Fruit fly (Drosophila melanogaster) whole organism, embryonic: ENCODE results near the gene CG10959.
A peak's percentile ranks its signal among the peaks of the same experiment; 100 is the strongest.

Experiments
- ATbp ChIP-seq: fragments of 200-800 bp; sonication (Bioruptor generic); optimal IDR thresholded peaks from 2 replicates; lab custom pipeline; 2017; ENCODE audit warnings: missing biosample characterization, mild to moderate bottlenecking, missing genetic modification characterization, missing genetic modification reagents
- Aef1 ChIP-seq: fragments of 200-800 bp; sonication (Bioruptor generic); IDR thresholded peaks from 3 replicates; pipeline ENCODE4 v1.3.6; 2022; ENCODE audit warnings: missing biosample characterization, missing genetic modification characterization
- CG10267 ChIP-seq: fragments of 200-800 bp; sonication (Bioruptor generic); optimal IDR thresholded peaks from 2 replicates; lab custom pipeline; 2018; ENCODE audit warnings: missing biosample characterization, mild to moderate bottlenecking, missing genetic modification characterization, moderate library complexity
- CG10543 ChIP-seq: fragments of 200-800 bp; sonication (Bioruptor generic); optimal IDR thresholded peaks from 3 replicates; lab custom pipeline; 2017; ENCODE audit warnings: missing biosample characterization, mild to moderate bottlenecking, missing genetic modification characterization, moderate library complexity
- CG11504 ChIP-seq: fragments of 200-800 bp; sonication (Bioruptor generic); optimal IDR thresholded peaks from 3 replicates; lab custom pipeline; 2019; ENCODE audit warnings: missing biosample characterization, mild to moderate bottlenecking, missing genetic modification characterization, moderate library complexity
- CG12236 ChIP-seq: fragments of 200-800 bp; sonication (Bioruptor generic); optimal IDR thresholded peaks from 2 replicates; lab custom pipeline; 2016; ENCODE audit warnings: missing biosample characterization, missing genetic modification characterization
- CG12942 ChIP-seq: fragments of 200-800 bp; sonication (Bioruptor generic); optimal IDR thresholded peaks from 3 replicates; lab custom pipeline; 2016; ENCODE audit warnings: missing biosample characterization, missing genetic modification characterization
- CG13424 ChIP-seq: fragments of 200-800 bp; sonication (Bioruptor generic); optimal IDR thresholded peaks from 2 replicates; lab custom pipeline; 2019; ENCODE audit warnings: missing biosample characterization, mild to moderate bottlenecking, missing genetic modification characterization, moderate library complexity
- CG13775 ChIP-seq: fragments of 200-800 bp; sonication (Bioruptor generic); optimal IDR thresholded peaks from 3 replicates; lab custom pipeline; 2017; ENCODE audit warnings: missing biosample characterization, mild to moderate bottlenecking, missing genetic modification characterization
- CG17385 ChIP-seq: fragments of 200-800 bp; sonication (Bioruptor generic); optimal IDR thresholded peaks from 3 replicates; lab custom pipeline; 2018; ENCODE audit warnings: missing biosample characterization, mild to moderate bottlenecking, missing genetic modification characterization
- CG2129 ChIP-seq: fragments of 200-800 bp; sonication (Bioruptor generic); IDR thresholded peaks from 2 replicates; pipeline ENCODE4 v1.3.6; 2022; ENCODE audit warnings: missing biosample characterization, missing genetic modification characterization; ENCODE audit not compliant: partially characterized antibody
- CG31365 ChIP-seq: fragments of 200-800 bp; sonication (Bioruptor generic); optimal IDR thresholded peaks from 2 replicates; lab custom pipeline; 2018; ENCODE audit warnings: missing biosample characterization, mild to moderate bottlenecking, missing genetic modification characterization
- CG34224 ChIP-seq: fragments of 200-800 bp; sonication (Bioruptor generic); IDR thresholded peaks from 3 replicates; pipeline ENCODE4 v1.3.6; 2022; ENCODE audit warnings: missing biosample characterization, missing genetic modification characterization; ENCODE audit not compliant: partially characterized antibody
- CG3726 ChIP-seq: fragments of 200-800 bp; sonication (Bioruptor generic); IDR thresholded peaks from 3 replicates; pipeline ENCODE4, ENCODE4 v1.3.6; 2022; ENCODE audit warnings: missing biosample characterization, missing genetic modification characterization
- CG6813 ChIP-seq: fragments of 200-800 bp; sonication (Bioruptor generic); optimal IDR thresholded peaks from 2 replicates; lab custom pipeline; 2017; ENCODE audit warnings: missing biosample characterization, missing genetic modification characterization, mild to moderate bottlenecking, moderate library complexity, missing genetic modification reagents
- CG7556 ChIP-seq: fragments of 200-800 bp; sonication (Bioruptor generic); optimal IDR thresholded peaks from 2 replicates; lab custom pipeline; 2017; ENCODE audit warnings: missing biosample characterization, mild to moderate bottlenecking, missing genetic modification characterization
- CG8478 ChIP-seq: fragments of >200 bp; optimal IDR thresholded peaks from 2 replicates; lab custom pipeline; 2018
- CHES-1-like ChIP-seq: fragments of 200-800 bp; sonication (Bioruptor generic); optimal IDR thresholded peaks from 2 replicates; lab custom pipeline; 2016; ENCODE audit warnings: missing biosample characterization, missing genetic modification characterization
- Camta ChIP-seq: fragments of 200-800 bp; sonication (Bioruptor generic); optimal IDR thresholded peaks from 2 replicates; lab custom pipeline; 2016; ENCODE audit warnings: missing biosample characterization, missing genetic modification characterization
- Dad ChIP-seq: fragments of 200-800 bp; sonication (Bioruptor generic); optimal IDR thresholded peaks from 3 replicates; lab custom pipeline; 2016; ENCODE audit warnings: missing biosample characterization, missing genetic modification characterization
- Dip2 ChIP-seq: fragments of 200-800 bp; sonication (Bioruptor generic); IDR thresholded peaks from 2 replicates; pipeline ENCODE4 v1.3.6; 2022; ENCODE audit warnings: missing biosample characterization, missing genetic modification characterization
- E2f2 ChIP-seq: fragments of 200-800 bp; sonication (Bioruptor generic); IDR thresholded peaks from 2 replicates; pipeline ENCODE4 v1.3.6; 2022; ENCODE audit warnings: missing biosample characterization, missing genetic modification characterization
- Fer1 ChIP-seq: fragments of 200-800 bp; sonication (Bioruptor generic); optimal IDR thresholded peaks from 2 replicates; lab custom pipeline; 2017; ENCODE audit warnings: missing biosample characterization, mild to moderate bottlenecking, missing genetic modification characterization
- HmgD ChIP-seq: fragments of 200-800 bp; sonication (Bioruptor generic); optimal IDR thresholded peaks from 3 replicates; lab custom pipeline; 2016; ENCODE audit warnings: missing biosample characterization, missing genetic modification characterization
- Lhr ChIP-seq: fragments of 200-800 bp; sonication (Bioruptor generic); optimal IDR thresholded peaks from 3 replicates; lab custom pipeline; 2017; ENCODE audit warnings: mild to moderate bottlenecking, missing biosample characterization, missing genetic modification reagents, missing genetic modification characterization
- Lpt ChIP-seq: fragments of >200 bp; optimal IDR thresholded peaks from 2 replicates; lab custom pipeline; 2018; ENCODE audit warnings: missing biosample characterization, missing genetic modification characterization
- Mes4 ChIP-seq: fragments of 200-800 bp; sonication (Bioruptor generic); optimal IDR thresholded peaks from 2 replicates; lab custom pipeline; 2016; ENCODE audit warnings: missing biosample characterization, missing genetic modification characterization
- Opbp ChIP-seq: fragments of 200-800 bp; sonication (Bioruptor generic); IDR thresholded peaks from 3 replicates; pipeline ENCODE4 v1.3.6; 2022; ENCODE audit warnings: missing biosample characterization, missing genetic modification characterization; ENCODE audit not compliant: partially characterized antibody
- Ssrp ChIP-seq: fragments of 200-800 bp; sonication (Bioruptor generic); optimal IDR thresholded peaks from 2 replicates; lab custom pipeline; 2018; ENCODE audit warnings: missing biosample characterization, mild to moderate bottlenecking, missing genetic modification characterization, moderate library complexity
- corto ChIP-seq: fragments of 200-800 bp; sonication (Bioruptor generic); optimal IDR thresholded peaks from 2 replicates; lab custom pipeline; 2016; ENCODE audit warnings: missing biosample characterization, mild to moderate bottlenecking, missing genetic modification characterization, moderate library complexity
- dati ChIP-seq: fragments of 200-800 bp; sonication (Bioruptor generic); IDR thresholded peaks from 2 replicates; pipeline ENCODE4 v1.3.6; 2022; ENCODE audit warnings: missing biosample characterization, missing genetic modification characterization
- dimm ChIP-seq: fragments of 200-800 bp; sonication (Bioruptor generic); IDR thresholded peaks from 2 replicates; pipeline ENCODE4 v1.3.6; 2022; ENCODE audit warnings: missing biosample characterization, missing genetic modification characterization
- dmrt11E ChIP-seq: fragments of 200-800 bp; sonication (Bioruptor generic); optimal IDR thresholded peaks from 3 replicates; lab custom pipeline; 2018; ENCODE audit warnings: missing biosample characterization, mild to moderate bottlenecking, missing genetic modification characterization, moderate library complexity
- en ChIP-seq: fragments of 200-800 bp; sonication (Bioruptor generic); optimal IDR thresholded peaks from 2 replicates; lab custom pipeline; 2016; ENCODE audit warnings: missing biosample characterization, missing genetic modification characterization
- esg ChIP-seq: fragments of 200-800 bp; sonication (Bioruptor generic); conservative IDR thresholded peaks from 2 replicates; pipeline ENCODE4 v1.3.6; 2022; ENCODE audit warnings: missing biosample characterization, missing genetic modification characterization
- gsb ChIP-seq: fragments of 200-800 bp; sonication (Bioruptor generic); IDR thresholded peaks from 2 replicates; pipeline ENCODE4 v1.3.6; 2022; ENCODE audit warnings: missing biosample characterization, missing genetic modification characterization
- jing ChIP-seq: fragments of 200-800 bp; sonication (Bioruptor generic); optimal IDR thresholded peaks from 2 replicates; lab custom pipeline; 2018; ENCODE audit warnings: missing biosample characterization, mild to moderate bottlenecking, missing genetic modification characterization
- lbe ChIP-seq: fragments of 200-800 bp; sonication (Bioruptor generic); optimal IDR thresholded peaks from 2 replicates; lab custom pipeline; 2016; ENCODE audit warnings: missing biosample characterization, mild to moderate bottlenecking, missing genetic modification characterization
- nau ChIP-seq: fragments of 200-800 bp; sonication (Bioruptor generic); optimal IDR thresholded peaks from 3 replicates; lab custom pipeline; 2017; ENCODE audit warnings: missing biosample characterization, mild to moderate bottlenecking, missing genetic modification characterization, missing genetic modification reagents
- nom ChIP-seq: fragments of 200-800 bp; sonication (Bioruptor generic); optimal IDR thresholded peaks from 2 replicates; lab custom pipeline; 2017; ENCODE audit warnings: missing biosample characterization, missing genetic modification characterization, mild to moderate bottlenecking, moderate library complexity, missing genetic modification reagents
- otp ChIP-seq: fragments of 200-800 bp; sonication (Bioruptor generic); IDR thresholded peaks from 3 replicates; pipeline ENCODE4, ENCODE4 v1.3.6; 2022; ENCODE audit warnings: missing biosample characterization, missing genetic modification characterization
- pan ChIP-seq, 4 experiments: fragments of >200 bp in 3 of 4; fragments of 200-800 bp in 1 of 4; sonication (Bioruptor generic) in 1 of 4; optimal IDR thresholded peaks in 3 of 4; IDR thresholded peaks in 1 of 4; 2 replicates each; pipeline versions ENCODE4 v1.3.6 to Lab custom; 2017 to 2022; ENCODE audit warnings: missing biosample characterization in 2 of 4, missing genetic modification characterization in 2 of 4, mixed read lengths in 1 of 4
- pb ChIP-seq: fragments of 200-800 bp; sonication (Bioruptor generic); optimal IDR thresholded peaks from 3 replicates; lab custom pipeline; 2016; ENCODE audit warnings: missing biosample characterization, missing genetic modification characterization
- salm ChIP-seq: fragments of 200-800 bp; sonication (Bioruptor generic); optimal IDR thresholded peaks from 2 replicates; lab custom pipeline; 2018; ENCODE audit warnings: missing biosample characterization, mild to moderate bottlenecking, missing genetic modification characterization
- scrt ChIP-seq: fragments of 200-800 bp; sonication (Bioruptor generic); optimal IDR thresholded peaks from 2 replicates; lab custom pipeline; 2018; ENCODE audit warnings: missing biosample characterization, mild to moderate bottlenecking, missing genetic modification characterization, moderate library complexity
- shn ChIP-seq: fragments of 200-800 bp; sonication (Bioruptor generic); optimal IDR thresholded peaks from 3 replicates; lab custom pipeline; 2016; ENCODE audit warnings: missing biosample characterization, missing genetic modification characterization
- toy ChIP-seq: fragments of 200-800 bp; sonication (Bioruptor generic); IDR thresholded peaks from 2 replicates; pipeline ENCODE4 v1.3.6; 2022; ENCODE audit warnings: missing biosample characterization, missing genetic modification characterization
- twi ChIP-seq: fragments of 200-800 bp; optimal IDR thresholded peaks from 2 replicates; lab custom pipeline; 2019; ENCODE audit warnings: missing biosample characterization, mild to moderate bottlenecking, missing genetic modification characterization, moderate library complexity
- tx ChIP-seq: fragments of 200-800 bp; sonication (Bioruptor generic); optimal IDR thresholded peaks from 2 replicates; lab custom pipeline; 2016; ENCODE audit warnings: missing biosample characterization, missing genetic modification characterization
- zen2 ChIP-seq: fragments of 200-800 bp; sonication (Bioruptor generic); IDR thresholded peaks from 3 replicates; pipeline ENCODE4 v1.3.6; 2022; ENCODE audit warnings: missing biosample characterization, missing genetic modification characterization; ENCODE audit not compliant: partially characterized antibody

The CG10959 gene

dm6 chrX:8157294-8157693 is 8.7 kb downstream of the CG10959 start, which contains the start of the genes Traf6 and GIIIspla2 (continued):
- TF ChIP-seq CG6813 (GFP tag; lab: Kevin White, UChicago): no peak
- TF ChIP-seq shn (GFP tag; lab: Kevin White, UChicago): peak; percentile 77
- TF ChIP-seq nom (GFP tag; lab: Kevin White, UChicago): peak; percentile 68
- no peak for TF ChIP-seq Dip2
- no peak for TF ChIP-seq HmgD (GFP tag; lab: Kevin White, UChicago)
- 0 out of 3 replicates have a peak, but pooled peaks have one; percentile 10 for TF ChIP-seq Opbp (GFP tag; lab: Robert Waterston, UW)
- TF ChIP-seq CG2129 (GFP tag; lab: Robert Waterston, UW): no peak
- peak; percentile 56 for TF ChIP-seq CG12942 (GFP tag; lab: Kevin White, UChicago)
- TF ChIP-seq CG13775 (GFP tag; lab: Kevin White, UChicago): peak; percentile 78
- TF ChIP-seq CG7556 (GFP tag; lab: Kevin White, UChicago): peak; percentile 63
- TF ChIP-seq Aef1 (GFP tag; lab: Robert Waterston, UW): peak; percentile 45; the same call in 2 of the 3 replicates
- peak; percentile 11 for TF ChIP-seq CG12236 (GFP tag; lab: Kevin White, UChicago)
- peak; percentile 74 for TF ChIP-seq E2f2 (GFP tag; lab: Robert Waterston, UW)
- peak; percentile 69 for TF ChIP-seq dmrt11E (tag; lab: Kevin White, UChicago)
- no peak for TF ChIP-seq Lpt (GFP tag; lab: Kevin White, UChicago)
- no peak for TF ChIP-seq dati (GFP tag; lab: Robert Waterston, UW)
- TF ChIP-seq CHES-1-like (GFP tag; lab: Kevin White, UChicago): peak; percentile 53
- TF ChIP-seq twi: peak; percentile 63
- TF ChIP-seq CG17385: peak; percentile 65
- TF ChIP-seq scrt (GFP tag; lab: Kevin White, UChicago): no peak
- no peak for TF ChIP-seq CG8478
- peak; percentile 72 for TF ChIP-seq Ssrp (tag; lab: Kevin White, UChicago)
- TF ChIP-seq jing (GFP tag; lab: Kevin White, UChicago): peak; percentile 55
- TF ChIP-seq en (GFP tag; lab: Kevin White, UChicago): peak; percentile 43
- TF ChIP-seq gsb (GFP tag; lab: Robert Waterston, UW): peak; percentile 57; the same call in 1 of the 2 replicates
- TF ChIP-seq CG13424 (tag; lab: Kevin White, UChicago): peak; percentile 83
- TF ChIP-seq ATbp: peak; percentile 17
- TF ChIP-seq CG10267 (tag; lab: Kevin White, UChicago): peak; percentile 95
- 0 out of 3 replicates have a peak, but pooled peaks have one; percentile 24 for TF ChIP-seq otp (GFP tag; lab: Robert Waterston, UW)
- TF ChIP-seq tx (GFP tag; lab: Kevin White, UChicago): peak; percentile 38
- TF ChIP-seq nau (GFP tag; lab: Kevin White, UChicago): no peak
- no peak; the same call in 1 of the 2 replicates for TF ChIP-seq toy (GFP tag; lab: Robert Waterston, UW)
- TF ChIP-seq pan (optimal IDR thresholded peaks at IDR 0.05; lab: Kevin White, UChicago): no peak
- TF ChIP-seq pan (GFP tag; optimal IDR thresholded peaks at IDR 0.05 in 1 of 2, IDR thresholded peaks at IDR 0.05 in 1 of 2): peak in 1 of 2 experiments; percentile 69
- TF ChIP-seq CG31365: no peak
- peak; percentile 60 for TF ChIP-seq lbe (GFP tag; lab: Kevin White, UChicago)
- no peak for TF ChIP-seq CG11504 (tag; lab: Kevin White, UChicago)
- peak; percentile 31 for TF ChIP-seq Mes4 (GFP tag; lab: Kevin White, UChicago)
- no peak for TF ChIP-seq CG34224
- TF ChIP-seq salm (tag; lab: Kevin White, UChicago): peak; percentile 50
- TF ChIP-seq corto (GFP tag; lab: Kevin White, UChicago): no peak
- no peak for TF ChIP-seq zen2
- no peak for TF ChIP-seq dimm
- peak; percentile 54 for TF ChIP-seq Lhr (GFP tag; lab: Kevin White, UChicago)
- peak; percentile 63 for TF ChIP-seq Camta (GFP tag; lab: Kevin White, UChicago)
- TF ChIP-seq CG3726 (GFP tag; lab: Robert Waterston, UW): peak; percentile 10; the same call in 1 of the 3 replicates
- peak; percentile 56 for TF ChIP-seq esg (GFP tag; lab: Robert Waterston, UW)
- peak; percentile 78 for TF ChIP-seq CG10543 (GFP tag; lab: Kevin White, UChicago)
- peak; percentile 60 for TF ChIP-seq Dad (GFP tag; lab: Kevin White, UChicago)
- TF ChIP-seq pb (GFP tag; lab: Kevin White, UChicago): peak; percentile 50
- TF ChIP-seq Fer1 (GFP tag; lab: Kevin White, UChicago): peak; percentile 79
